Fruit fly (Drosophila melanogaster) whole organism, pupa: ENCODE measurements around the gene Phb1.

ENCODE experiments used
- CG14655 ChIP-seq: fragments of 200-800 bp; sonication (Bioruptor generic); optimal IDR thresholded peaks from 3 replicates; lab custom pipeline; 2017; ENCODE audit warnings: mild to moderate bottlenecking, missing biosample characterization, missing genetic modification reagents, missing genetic modification characterization
- CG15710 ChIP-seq: fragments of 200-800 bp; sonication (Bioruptor generic); optimal IDR thresholded peaks from 2 replicates; lab custom pipeline; 2018; ENCODE audit warnings: missing biosample characterization, mild to moderate bottlenecking, missing genetic modification characterization, moderate library complexity
- CG8301 ChIP-seq: fragments of 200-800 bp; sonication (Bioruptor generic); optimal IDR thresholded peaks from 2 replicates; lab custom pipeline; 2018; ENCODE audit warnings: missing biosample characterization, mild to moderate bottlenecking, missing genetic modification characterization
- rn ChIP-seq: fragments of 200-800 bp; sonication (Bioruptor generic); IDR thresholded peaks from 2 replicates; pipeline ENCODE4 v1.3.6; 2022; ENCODE audit warnings: missing biosample characterization, missing genetic modification characterization

DNA sequence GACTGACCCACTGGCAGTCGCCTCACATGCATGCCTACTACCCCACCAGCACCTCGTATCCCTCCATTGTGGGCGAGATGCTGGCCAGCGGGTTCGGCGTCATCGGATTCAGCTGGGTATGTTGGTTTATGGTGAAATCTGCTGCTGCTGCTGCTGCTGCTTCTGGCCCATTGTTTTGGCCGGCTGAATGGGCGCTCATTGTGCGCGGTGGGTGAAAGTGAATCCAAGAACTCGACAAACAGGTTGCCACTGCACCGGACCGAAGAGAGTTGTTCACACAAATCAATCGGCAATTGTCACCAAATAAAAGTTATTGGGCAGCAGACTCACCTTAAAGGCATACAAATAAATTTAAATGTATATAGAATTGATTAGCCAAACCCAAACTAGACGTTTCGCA is 11.5 kb downstream of the Phb1 start:
- no peak for TF ChIP-seq CG14655 (GFP tag; lab: Kevin White, UChicago)
- no peak for TF ChIP-seq CG8301 (tag; lab: Kevin White, UChicago)
- no peak for TF ChIP-seq CG15710 (tag; lab: Kevin White, UChicago)
- no peak for TF ChIP-seq rn (GFP tag; lab: Robert Waterston, UW)
